Worm (Caenorhabditis elegans) whole organism, young adult: ENCODE results near the gene fbxb-107.

Source experiments
- ceh-79 ChIP-seq: sonication (generic microtip); optimal IDR thresholded peaks from 2 replicates; lab custom pipeline; 2017; ENCODE audit warnings: mild to moderate bottlenecking, missing genetic modification characterization, missing compliant biosample characterization
- ekl-4 ChIP-seq: fragments of 200-800 bp; sonication (Bioruptor generic); IDR thresholded peaks from 2 replicates; pipeline ENCODE4 v1.3.6; 2022; ENCODE audit warnings: missing genetic modification reagents, missing genetic modification characterization, missing compliant biosample characterization
- hmg-20 ChIP-seq: fragments of 200-800 bp; sonication (Bioruptor generic); IDR thresholded peaks from 2 replicates; pipeline ENCODE4 v1.3.6; 2022; ENCODE audit warnings: missing genetic modification reagents, missing genetic modification characterization, missing compliant biosample characterization
- mel-28 ChIP-seq: sonication (generic microtip); optimal IDR thresholded peaks from 2 replicates; lab custom pipeline; 2016; ENCODE audit warnings: borderline replicate concordance, mild to moderate bottlenecking, missing genetic modification characterization, missing compliant biosample characterization
- mxl-1 ChIP-seq: sonication (generic microtip); optimal IDR thresholded peaks from 2 replicates; lab custom pipeline; 2016; ENCODE audit warnings: missing genetic modification characterization, missing compliant biosample characterization
- nhr-120 ChIP-seq: fragments of 200-800 bp; sonication (Bioruptor generic); IDR thresholded peaks from 2 replicates; pipeline ENCODE4 v1.3.6; 2022; ENCODE audit warnings: missing genetic modification characterization, missing compliant biosample characterization
- nhr-90 ChIP-seq: sonication (generic microtip); optimal IDR thresholded peaks from 2 replicates; lab custom pipeline; 2016; ENCODE audit warnings: missing genotype, mild to moderate bottlenecking, missing genetic modification characterization, missing compliant biosample characterization
- zim-3 ChIP-seq: sonication (generic microtip); optimal IDR thresholded peaks from 2 replicates; lab custom pipeline; 2017; ENCODE audit warnings: mild to moderate bottlenecking, missing genetic modification characterization, moderate library complexity, missing compliant biosample characterization
- ztf-22 ChIP-seq: fragments of 200-800 bp; sonication (Bioruptor generic); optimal IDR thresholded peaks from 2 replicates; lab custom pipeline; 2018; ENCODE audit warnings: mild to moderate bottlenecking, missing genetic modification characterization, moderate library complexity, missing compliant biosample characterization

DNA sequence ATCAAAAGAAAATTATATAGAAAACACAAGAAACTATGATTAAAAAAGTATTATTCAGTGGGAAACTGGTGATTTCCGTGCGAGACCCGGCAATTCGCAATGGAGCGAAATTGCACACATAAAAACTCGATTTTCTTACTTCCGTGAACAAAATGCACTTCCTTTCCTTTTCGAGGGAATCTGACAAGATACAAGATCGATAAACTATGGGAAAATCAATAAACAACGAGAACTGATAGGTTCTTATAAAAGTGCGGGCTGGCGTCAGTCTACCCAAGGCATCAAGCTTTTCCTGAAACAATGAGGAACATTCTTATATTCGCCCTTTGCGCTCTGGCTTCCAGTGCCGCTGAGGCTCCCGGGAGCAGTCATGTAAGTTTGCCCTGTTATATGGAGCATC lies 5.6 kb upstream of the fbxb-107 start, which contains the start of gene F29A7.3:
- TF ChIP-seq mxl-1 (tag; lab: Kevin White, UChicago), result no peak
- no peak for TF ChIP-seq ztf-22
- TF ChIP-seq mel-28 (tag; lab: Kevin White, UChicago), result no peak
- no peak for TF ChIP-seq hmg-20 (GFP tag; lab: Robert Waterston, UW)
- no peak for TF ChIP-seq ekl-4 (GFP tag; lab: Robert Waterston, UW)
- no peak for TF ChIP-seq zim-3
- no peak for TF ChIP-seq nhr-120 (GFP tag; lab: Robert Waterston, UW)
- TF ChIP-seq nhr-90 (tag; lab: Kevin White, UChicago), result no peak
- no peak for TF ChIP-seq ceh-79
